Fruit fly (Drosophila melanogaster): ENCODE measurements around the gene CG7465.

Gene CG7465

DNA sequence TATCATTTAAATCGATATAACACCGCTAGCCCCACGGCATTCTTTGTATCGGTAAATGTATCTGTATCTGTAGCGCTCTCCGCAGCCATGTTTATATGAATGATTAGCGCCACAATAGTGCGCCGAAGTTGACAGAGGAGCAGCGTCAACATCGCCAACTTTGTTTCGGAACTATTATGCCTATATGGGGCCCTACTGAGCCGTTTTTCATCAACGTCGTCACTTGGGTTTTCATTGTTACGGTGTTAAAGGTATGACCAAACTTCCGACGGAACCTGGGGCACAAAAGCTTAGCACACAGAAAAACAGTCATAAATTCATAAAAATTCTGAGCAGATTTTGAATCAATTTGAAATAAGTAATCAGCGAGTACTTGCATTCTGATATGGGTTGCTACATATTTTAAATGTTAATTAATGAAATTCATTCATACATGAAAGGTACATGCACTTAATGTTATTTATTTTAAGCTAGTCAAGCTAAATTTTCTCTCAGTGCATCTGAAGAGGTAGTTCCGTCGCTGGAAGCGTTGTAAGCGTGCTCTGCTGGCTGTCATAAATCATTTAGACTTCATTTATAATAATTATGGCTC, 18.5 kb upstream of the CG7465 start, which contains the start of gene CG15023:
TSS of gene CG15023 (minus strand) at position 51 of the 592 bp plus-strand sequence.
- peak; percentile 61 for TF ChIP-seq Eip78C (GFP tag)
- no peak for TF ChIP-seq CG6163 (GFP tag; IDR thresholded peaks at IDR 0.05)

DNA sequence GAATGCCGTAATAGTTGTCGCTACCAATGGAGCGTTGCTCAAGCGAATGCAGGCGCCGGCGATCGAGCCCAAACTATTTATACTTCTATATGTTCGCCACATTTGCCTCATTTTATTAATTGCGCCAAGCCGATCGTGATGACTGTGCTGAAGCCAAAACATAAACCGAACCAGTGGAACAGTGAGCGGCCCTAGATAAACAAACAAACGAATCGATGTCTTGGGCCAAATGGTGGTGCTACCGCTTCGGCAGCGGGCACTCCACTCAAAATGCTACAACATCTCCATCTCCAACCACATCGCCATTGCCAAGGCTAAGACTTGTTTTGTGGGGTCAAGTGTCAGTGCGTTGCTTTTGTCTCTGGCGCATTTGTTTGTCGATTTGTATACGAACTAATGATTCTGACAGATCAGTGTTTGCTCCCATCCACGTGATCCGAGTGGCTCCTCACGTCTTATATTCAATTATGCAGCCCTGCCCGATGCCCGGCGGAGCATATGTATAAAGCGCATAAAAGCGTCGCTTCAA, 16.2 kb upstream of the CG7465 start, which contains the start of gene CG15024:
TSS of gene CG15024 (minus strand) at position 51 of the 529 bp plus-strand sequence.
- TF ChIP-seq CG16779 (tag; optimal IDR thresholded peaks at IDR 0.05) (no peak), CG7368 (GFP tag; optimal IDR thresholded peaks at IDR 0.05) (no peak), Eip75B (GFP tag; optimal IDR thresholded peaks at IDR 0.05) (no peak), Sox15 (GFP tag; optimal IDR thresholded peaks at IDR 0.05) (no peak), vri (GFP tag; optimal IDR thresholded peaks at IDR 0.05) (no peak)

DNA sequence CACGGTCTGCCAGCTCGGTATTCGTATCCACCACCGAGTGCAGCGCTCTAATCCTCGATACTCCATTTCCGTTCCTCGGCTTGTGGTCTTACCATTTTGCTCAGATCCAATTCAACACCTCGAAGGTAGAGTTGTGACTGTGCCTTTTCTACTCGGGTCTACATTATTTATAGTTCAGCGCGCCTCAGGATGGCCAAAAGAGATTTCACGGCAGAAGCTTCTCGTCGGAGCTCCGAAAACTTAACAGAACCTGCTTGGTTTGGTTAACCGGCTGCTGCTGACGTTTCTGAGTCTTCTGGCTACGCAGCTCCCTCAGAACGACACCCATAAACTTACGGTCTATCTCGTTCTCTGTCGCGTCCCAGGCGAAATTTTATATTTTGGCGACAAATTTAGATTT, 13.6 kb upstream of the CG7465 start, which contains the start of gene CG32241:
TSS of gene CG32241 (minus strand) at position 101 of the 400 bp plus-strand sequence.
- no peak for TF ChIP-seq topi (GFP tag; optimal IDR thresholded peaks at IDR 0.05)
- TF ChIP-seq salr (GFP tag; optimal IDR thresholded peaks at IDR 0.05): no peak
- TF ChIP-seq Eip75B (GFP tag; optimal IDR thresholded peaks at IDR 0.05): no peak
- TF ChIP-seq CG15336 (GFP tag; IDR thresholded peaks at IDR 0.05): no peak
- TF ChIP-seq Hr39 (GFP tag; optimal IDR thresholded peaks at IDR 0.05): no peak
- TF ChIP-seq svp (GFP tag): no peak

DNA sequence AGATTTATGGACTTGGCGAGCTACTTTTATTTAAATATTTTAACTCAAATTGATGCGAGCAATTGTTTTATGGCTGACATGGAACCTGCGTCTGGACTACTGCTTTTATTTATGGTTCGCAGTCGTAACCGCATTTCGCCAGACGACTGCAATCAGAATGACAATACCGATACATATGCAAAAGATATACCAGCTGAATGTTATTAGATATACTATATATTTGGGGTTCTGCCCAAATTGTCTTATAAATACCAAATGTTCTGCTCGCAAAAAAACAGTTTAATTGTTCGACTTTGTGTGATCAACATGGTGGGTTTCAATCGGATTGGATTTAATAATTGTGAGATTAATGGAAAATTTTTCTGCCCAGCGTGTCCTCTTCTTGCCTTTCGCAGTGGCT, 10.4 kb upstream of the CG7465 start, which contains the start of gene CG32249:
TSS of gene CG32249 (plus strand) at position 301 of the 400 bp plus-strand sequence.
- no peak for TF ChIP-seq Hr38 (GFP tag; optimal IDR thresholded peaks at IDR 0.05)
- no peak for TF ChIP-seq Ets21C (GFP tag; optimal IDR thresholded peaks at IDR 0.05)
- TF ChIP-seq CG7368 (GFP tag; optimal IDR thresholded peaks at IDR 0.05): no peak
- TF ChIP-seq fkh (GFP tag; optimal IDR thresholded peaks at IDR 0.05): no peak
- no peak for TF ChIP-seq Eip75B (GFP tag; optimal IDR thresholded peaks at IDR 0.05)
- no peak for TF ChIP-seq CG6808 (GFP tag; optimal IDR thresholded peaks at IDR 0.05)
- TF ChIP-seq Ets96B (tag; optimal IDR thresholded peaks at IDR 0.05): no peak
- no peak for TF ChIP-seq Smox (GFP tag; optimal IDR thresholded peaks at IDR 0.05)
- TF ChIP-seq pdm3 (GFP tag; optimal IDR thresholded peaks at IDR 0.05): no peak
- TF ChIP-seq esn (GFP tag; optimal IDR thresholded peaks at IDR 0.05): no peak
- no peak for TF ChIP-seq dsx (GFP tag; optimal IDR thresholded peaks at IDR 0.05; ENCODE audit: poor library complexity, severe bottlenecking)
- TF ChIP-seq net (GFP tag; optimal IDR thresholded peaks at IDR 0.05): no peak
- no peak for TF ChIP-seq Hr4 (GFP tag; optimal IDR thresholded peaks at IDR 0.05)
- no peak for TF ChIP-seq CG3919 (GFP tag; optimal IDR thresholded peaks at IDR 0.05)
- TF ChIP-seq CG11902 (GFP tag; optimal IDR thresholded peaks at IDR 0.05): no peak

DNA sequence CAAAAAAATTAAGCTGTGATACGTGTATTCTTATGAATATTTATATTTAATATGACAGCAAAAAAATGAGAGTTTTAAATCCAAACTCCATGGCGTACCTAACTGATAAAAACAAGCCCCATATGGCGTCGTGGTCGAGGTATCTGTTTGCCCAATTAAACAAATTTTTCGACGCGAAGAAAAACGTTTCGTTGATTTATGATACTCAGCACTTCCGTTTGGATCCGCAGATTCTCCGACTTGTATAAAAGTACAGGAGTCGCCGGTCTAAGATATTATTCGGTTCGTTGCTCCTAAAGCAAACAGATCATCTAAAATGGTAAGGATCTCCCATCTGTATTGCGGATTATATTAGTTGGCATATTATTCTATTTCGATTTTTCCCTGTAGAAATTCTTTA, 8.6 kb upstream of the CG7465 start, which contains the start of gene CG32248:
TSS of gene CG32248 (plus strand) at position 301 of the 400 bp plus-strand sequence.
- TF ChIP-seq Hr39 (GFP tag; optimal IDR thresholded peaks at IDR 0.05) (no peak), dac (GFP tag; optimal IDR thresholded peaks at IDR 0.05) (no peak), CG32006 (GFP tag; optimal IDR thresholded peaks at IDR 0.05) (no peak), Sox102F (GFP tag; optimal IDR thresholded peaks at IDR 0.05) (no peak), CG3919 (GFP tag; optimal IDR thresholded peaks at IDR 0.05) (no peak), CG15336 (GFP tag; IDR thresholded peaks at IDR 0.05) (no peak), CG11902 (GFP tag; optimal IDR thresholded peaks at IDR 0.05) (no peak), Lpt (GFP tag; optimal IDR thresholded peaks at IDR 0.05) (no peak), CG10669 (GFP tag; optimal IDR thresholded peaks at IDR 0.05) (no peak), CG10631 (GFP tag; optimal IDR thresholded peaks at IDR 0.05) (no peak)

DNA sequence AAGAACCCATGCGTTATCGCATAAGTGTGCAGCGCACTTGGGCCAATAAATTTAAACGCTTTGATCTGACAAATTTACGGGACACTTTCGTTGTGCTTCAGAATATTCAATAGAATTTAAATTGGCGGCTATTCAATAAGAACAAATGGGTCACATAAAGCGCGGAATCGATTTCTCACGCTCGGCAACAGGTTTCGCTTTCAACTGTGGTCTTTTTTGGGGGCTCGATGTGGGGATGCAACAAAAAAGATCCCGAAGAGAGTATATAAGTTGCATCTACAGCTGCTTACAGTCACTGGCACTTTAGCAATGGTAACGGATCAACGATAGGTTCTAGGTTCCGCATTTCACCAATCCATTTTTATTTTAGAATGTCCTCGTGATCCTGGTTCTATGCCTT, 7.3 kb upstream of the CG7465 start, which contains the start of gene CG11349:
TSS of gene CG11349 (plus strand) at position 301 of the 400 bp plus-strand sequence.
- TF ChIP-seq CG11294 (GFP tag; IDR thresholded peaks at IDR 0.05): no peak
- TF ChIP-seq CG9139 (GFP tag; optimal IDR thresholded peaks at IDR 0.05): no peak
- no peak for TF ChIP-seq CG11762 (GFP tag; optimal IDR thresholded peaks at IDR 0.05; ENCODE audit: insufficient read depth)
- no peak for TF ChIP-seq Sox102F (GFP tag; optimal IDR thresholded peaks at IDR 0.05)
- TF ChIP-seq Hr39 (GFP tag; optimal IDR thresholded peaks at IDR 0.05): no peak
- no peak for TF ChIP-seq CG6276 (GFP tag; optimal IDR thresholded peaks at IDR 0.05)
- no peak for TF ChIP-seq ss (GFP tag; optimal IDR thresholded peaks at IDR 0.05)
- no peak for TF ChIP-seq Hr4 (GFP tag; optimal IDR thresholded peaks at IDR 0.05)
- no peak for TF ChIP-seq CG6854 (GFP tag; optimal IDR thresholded peaks at IDR 0.05)
- TF ChIP-seq vri (GFP tag; optimal IDR thresholded peaks at IDR 0.05): no peak
- TF ChIP-seq pdm3 (GFP tag; optimal IDR thresholded peaks at IDR 0.05): no peak
- TF ChIP-seq cyc (GFP tag; optimal IDR thresholded peaks at IDR 0.05): no peak
- TF ChIP-seq Sox15 (GFP tag; optimal IDR thresholded peaks at IDR 0.05): no peak
